Fruit fly (Drosophila melanogaster): ENCODE data around the gene CG5746.

Gene CG5746

DNA sequence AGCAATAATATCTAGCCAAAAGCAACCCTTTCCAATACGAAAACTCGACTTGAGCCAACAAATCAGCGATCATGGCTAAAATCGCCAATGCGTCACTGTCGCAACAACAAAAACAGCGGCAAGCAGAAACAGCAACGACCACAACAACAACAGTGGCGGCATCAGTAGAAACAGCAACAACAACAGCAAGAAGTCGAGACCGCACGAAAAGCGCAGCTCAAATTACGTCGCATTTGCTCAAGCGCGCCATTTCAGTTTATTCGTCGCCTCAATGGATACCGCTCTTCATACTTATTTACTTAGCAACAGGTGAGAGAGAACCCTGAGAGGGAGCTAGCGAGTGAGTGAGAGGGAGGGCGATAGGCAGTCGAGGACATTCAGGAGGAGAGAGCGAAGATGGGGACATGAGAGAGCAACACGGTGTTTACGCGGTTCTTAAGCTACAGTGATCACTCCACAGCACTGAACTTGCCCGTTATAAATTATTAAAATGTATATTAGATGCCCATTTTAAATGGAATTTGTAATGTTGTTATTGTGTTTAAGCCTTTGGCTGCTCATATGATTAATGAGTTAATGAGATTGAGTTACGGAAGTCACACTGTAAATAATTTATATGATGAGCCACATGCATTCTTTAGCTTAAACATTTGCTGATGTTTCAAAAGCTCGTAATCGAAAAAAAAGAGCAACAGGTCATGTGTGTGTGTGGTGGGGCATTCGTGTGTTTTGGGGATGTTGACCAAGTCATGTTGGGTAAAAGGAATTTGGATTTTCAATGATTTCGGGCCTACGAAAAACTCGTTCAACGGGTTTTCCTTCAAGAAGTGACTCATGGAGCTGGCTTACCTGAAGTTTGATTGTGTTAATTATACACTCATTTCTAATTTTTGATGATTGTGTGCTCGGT is 52.8 kb downstream of the CG5746 start (continued):
- TF ChIP-seq CG8119 (GFP tag; IDR thresholded peaks at IDR 0.05), result peak; percentile 89
- TF ChIP-seq achi (GFP tag; optimal IDR thresholded peaks at IDR 0.05), result peak; percentile 96
- TF ChIP-seq acj6 (GFP tag; optimal IDR thresholded peaks at IDR 0.05), result peak; percentile 99
- TF ChIP-seq CG11762 (GFP tag; optimal IDR thresholded peaks at IDR 0.05; ENCODE audit: insufficient read depth), result peak; percentile 96
- TF ChIP-seq salr (GFP tag; optimal IDR thresholded peaks at IDR 0.05), result peak; percentile 91 to 97
- peak; percentile 95 for TF ChIP-seq CG3032 (tag; optimal IDR thresholded peaks at IDR 0.05)
- peak; percentile 78 for TF ChIP-seq CG4318 (GFP tag; optimal IDR thresholded peaks at IDR 0.05)
- peak; percentile 83 for TF ChIP-seq CG8319 (GFP tag; optimal IDR thresholded peaks at IDR 0.05)
- peak; percentile 94 to 97 for TF ChIP-seq ss (GFP tag; optimal IDR thresholded peaks at IDR 0.05)
- peak; percentile 93 for TF ChIP-seq Blimp-1 (GFP tag; optimal IDR thresholded peaks at IDR 0.05)
- TF ChIP-seq vri (GFP tag; optimal IDR thresholded peaks at IDR 0.05), result peak; percentile 99
- peak; percentile 99 for TF ChIP-seq Eip75B (GFP tag; optimal IDR thresholded peaks at IDR 0.05)
- TF ChIP-seq Smox (GFP tag; optimal IDR thresholded peaks at IDR 0.05), result peak; percentile 99

DNA sequence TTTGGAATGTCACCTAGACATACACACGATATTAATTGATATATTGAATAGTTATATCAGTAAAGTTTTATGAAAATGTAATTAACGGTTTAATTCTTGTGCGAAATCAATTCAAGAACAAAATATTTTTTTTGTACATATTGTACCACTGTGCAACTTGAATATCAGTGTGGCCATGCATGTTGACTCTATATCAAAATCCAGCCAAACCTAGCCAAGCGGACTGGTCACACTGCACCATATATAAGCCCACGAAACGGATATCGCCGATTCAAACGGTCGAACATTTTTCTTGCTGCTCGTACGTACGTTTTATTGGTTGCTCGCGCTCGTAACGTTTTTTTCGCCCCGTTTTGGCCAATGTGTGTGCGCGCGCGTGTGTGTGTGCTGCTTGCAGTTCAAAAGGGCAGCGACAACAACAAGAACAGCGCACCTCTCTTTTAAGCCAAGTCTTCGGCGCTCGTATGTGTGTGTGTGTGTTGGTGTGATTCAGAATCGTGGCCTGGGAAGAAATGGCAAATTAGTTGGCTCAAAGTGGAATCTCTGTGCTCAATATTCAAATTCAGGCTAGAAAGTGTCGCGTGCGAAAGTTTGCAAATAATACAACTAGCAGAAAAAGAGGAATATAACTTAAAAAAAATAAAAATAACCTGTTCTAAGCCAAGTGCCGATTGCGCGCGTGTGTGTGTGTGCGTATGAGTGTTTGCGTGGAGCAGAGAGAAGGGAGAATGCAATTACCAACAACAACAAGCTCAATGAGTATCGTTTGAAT is 53.6 kb downstream of the CG5746 start, which contains the start of gene crb:
Gene crb, plus strand, starts transcription at position 295 of the 772 bp plus-strand sequence.
- peak; percentile 30 for TF ChIP-seq dsx (GFP tag; optimal IDR thresholded peaks at IDR 0.05; ENCODE audit: poor library complexity, severe bottlenecking)
- peak; percentile 42 for TF ChIP-seq pdm3 (GFP tag; optimal IDR thresholded peaks at IDR 0.05)
- TF ChIP-seq CG6163 (GFP tag; IDR thresholded peaks at IDR 0.05), result peak; percentile 37; the same call in 1 of the 3 replicates
- peak; percentile 71 for TF ChIP-seq Sox102F (GFP tag; optimal IDR thresholded peaks at IDR 0.05)
- no peak for TF ChIP-seq Gug (GFP tag; IDR thresholded peaks at IDR 0.05)
- TF ChIP-seq OdsH (GFP tag; optimal IDR thresholded peaks at IDR 0.05), result peak; percentile 12
- TF ChIP-seq CG6854 (GFP tag; optimal IDR thresholded peaks at IDR 0.05), result peak; percentile 45
- TF ChIP-seq lz (GFP tag; optimal IDR thresholded peaks at IDR 0.05), result peak; percentile 67
- TF ChIP-seq Hr4 (GFP tag; optimal IDR thresholded peaks at IDR 0.05), result peak; percentile 50
- TF ChIP-seq Eip75B (GFP tag; optimal IDR thresholded peaks at IDR 0.05), result peak; percentile 56
- no peak for TF ChIP-seq dac (GFP tag; optimal IDR thresholded peaks at IDR 0.05)
- no peak for TF ChIP-seq CG8119 (GFP tag; IDR thresholded peaks at IDR 0.05)
- peak; percentile 27 for TF ChIP-seq achi (GFP tag; optimal IDR thresholded peaks at IDR 0.05)
- TF ChIP-seq CG11902 (GFP tag; optimal IDR thresholded peaks at IDR 0.05), result no peak
- TF ChIP-seq CG10631 (GFP tag; optimal IDR thresholded peaks at IDR 0.05), result peak; percentile 29
- peak; percentile 38 for TF ChIP-seq CG9139 (GFP tag; optimal IDR thresholded peaks at IDR 0.05)
- peak; percentile 69 for TF ChIP-seq vri (GFP tag; optimal IDR thresholded peaks at IDR 0.05)
- TF ChIP-seq Ets96B (tag; optimal IDR thresholded peaks at IDR 0.05), result peak; percentile 16
- no peak for TF ChIP-seq fd59A (GFP tag; optimal IDR thresholded peaks at IDR 0.05)
- peak; percentile 61 for TF ChIP-seq CG16779 (tag; optimal IDR thresholded peaks at IDR 0.05)
- peak; percentile 44 for TF ChIP-seq CG3032 (tag; optimal IDR thresholded peaks at IDR 0.05)
- TF ChIP-seq Eip78C (GFP tag), result peak; percentile 79
- TF ChIP-seq Smox (GFP tag; optimal IDR thresholded peaks at IDR 0.05), result no peak
- peak; percentile 7 for TF ChIP-seq CG11762 (GFP tag; optimal IDR thresholded peaks at IDR 0.05; ENCODE audit: insufficient read depth)
- peak; percentile 45 for TF ChIP-seq fkh (GFP tag; optimal IDR thresholded peaks at IDR 0.05)
- TF ChIP-seq Eip93F (GFP tag; optimal IDR thresholded peaks at IDR 0.05), result no peak
- peak; percentile 40 for TF ChIP-seq CG1621 (tag; optimal IDR thresholded peaks at IDR 0.05)
- TF ChIP-seq CG3919 (GFP tag; optimal IDR thresholded peaks at IDR 0.05), result peak; percentile 52
- TF ChIP-seq ss (GFP tag; optimal IDR thresholded peaks at IDR 0.05), result peak; percentile 21 to 43
- no peak for TF ChIP-seq CG15336 (GFP tag; IDR thresholded peaks at IDR 0.05)
- peak; percentile 93 for TF ChIP-seq svp (GFP tag)
- TF ChIP-seq acj6 (GFP tag; optimal IDR thresholded peaks at IDR 0.05), result peak; percentile 41
- TF ChIP-seq CG6276 (GFP tag; optimal IDR thresholded peaks at IDR 0.05), result no peak
- peak; percentile 68 for TF ChIP-seq esn (GFP tag; optimal IDR thresholded peaks at IDR 0.05)
- peak; percentile 40 for TF ChIP-seq cyc (GFP tag; optimal IDR thresholded peaks at IDR 0.05)
- TF ChIP-seq Met (GFP tag; optimal IDR thresholded peaks at IDR 0.05), result peak; percentile 55
- peak; percentile 33 for TF ChIP-seq CG34406 (GFP tag; optimal IDR thresholded peaks at IDR 0.05)
- no peak for TF ChIP-seq CG7368 (GFP tag; optimal IDR thresholded peaks at IDR 0.05)
- peak; percentile 1 for TF ChIP-seq CG8632 (GFP tag; optimal IDR thresholded peaks at IDR 0.05)
- peak; percentile 67 for TF ChIP-seq Sox14 (GFP tag; optimal IDR thresholded peaks at IDR 0.05)

Measured in whole organism, prepupa.